Fruit fly (Drosophila melanogaster): Measurements from ENCODE around the gene CG9106.

- TF ChIP-seq toe (GFP tag; optimal IDR thresholded peaks at IDR 0.05) (no peak), Mnt (GFP tag; optimal IDR thresholded peaks at IDR 0.05) (no peak), kay (GFP tag; ENCODE audit: borderline replicate concordance) (no peak), cnc (optimal IDR thresholded peaks at IDR 0.05) (no peak), ovo (GFP tag; optimal IDR thresholded peaks at IDR 0.05) (no peak), CG14711 (tag; optimal IDR thresholded peaks at IDR 0.05) (no peak), CG5204 (GFP tag; optimal IDR thresholded peaks at IDR 0.05) (peak; percentile 19), CG7045 (GFP tag; optimal IDR thresholded peaks at IDR 0.05) (no peak), Crg-1 (GFP tag; optimal IDR thresholded peaks at IDR 0.05) (no peak), CG1620 (GFP tag; optimal IDR thresholded peaks at IDR 0.05) (no peak)
These were observed 48.3 kb upstream of the CG9106 start for dm6 chrX:15320522-15320921.
